Fruit fly (Drosophila melanogaster): Measurements from ENCODE around the gene CadN.

Gene CadN

DNA sequence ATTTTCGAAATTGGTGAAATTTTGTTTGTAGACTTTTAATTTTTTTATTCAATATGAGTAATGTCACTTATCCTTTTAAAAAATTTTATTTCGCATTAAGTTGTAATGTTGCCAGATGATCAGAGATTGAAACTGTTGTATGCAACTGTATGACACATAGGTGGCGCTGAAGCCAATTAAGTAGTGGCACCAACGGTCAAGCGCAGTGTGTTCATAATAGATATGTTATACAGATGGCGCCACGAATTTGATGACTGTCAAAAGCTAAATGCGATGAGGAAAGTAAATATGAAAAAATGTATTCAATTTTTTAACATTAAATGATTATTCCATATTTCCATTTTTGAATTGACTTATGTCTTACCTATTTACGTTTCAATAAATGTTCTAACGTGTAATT is 6.5 kb upstream of the CadN start (continued):
- TF ChIP-seq CG17186 (GFP tag; optimal IDR thresholded peaks at IDR 0.05) = no peak
- TF ChIP-seq CG2889 (GFP tag; IDR thresholded peaks at IDR 0.05) = no peak
- no peak for TF ChIP-seq ab (GFP tag; optimal IDR thresholded peaks at IDR 0.05)
- no peak for TF ChIP-seq Rx (GFP tag; IDR thresholded peaks at IDR 0.05)
- TF ChIP-seq CG10147 (GFP tag; optimal IDR thresholded peaks at IDR 0.05) = no peak
- peak; percentile 5 for TF ChIP-seq Elba2 (GFP tag; optimal IDR thresholded peaks at IDR 0.05)
- no peak for TF ChIP-seq Sry-β (GFP tag; optimal IDR thresholded peaks at IDR 0.05)
- no peak for TF ChIP-seq sna (GFP tag; IDR thresholded peaks at IDR 0.05; ENCODE audit: partially characterized antibody)
- TF ChIP-seq dimm (GFP tag; IDR thresholded peaks at IDR 0.05) = no peak
- no peak for TF ChIP-seq zfh2 (GFP tag; optimal IDR thresholded peaks at IDR 0.05)
- no peak for TF ChIP-seq CG11247 (GFP tag; IDR thresholded peaks at IDR 0.05)
- TF ChIP-seq sens (GFP tag) = no peak
- TF ChIP-seq sim (GFP tag; IDR thresholded peaks at IDR 0.05) = no peak
- TF ChIP-seq CG10366 (GFP tag; IDR thresholded peaks at IDR 0.05) = peak; percentile 24; the same call in 1 of the 2 replicates
- TF ChIP-seq ranshi (GFP tag; IDR thresholded peaks at IDR 0.05) = no peak
- no peak for TF ChIP-seq CG12299 (tag; optimal IDR thresholded peaks at IDR 0.05)
- TF ChIP-seq CG13123 (GFP tag; optimal IDR thresholded peaks at IDR 0.05) = no peak
- TF ChIP-seq slou (GFP tag; optimal IDR thresholded peaks at IDR 0.05) = peak; percentile 24
- TF ChIP-seq Hsf (GFP tag; optimal IDR thresholded peaks at IDR 0.05) = peak; percentile 9
- no peak for TF ChIP-seq eve (GFP tag; optimal IDR thresholded peaks at IDR 0.05)
- TF ChIP-seq CG3726 (GFP tag; IDR thresholded peaks at IDR 0.05) = no peak
- TF ChIP-seq pum (GFP tag; optimal IDR thresholded peaks at IDR 0.05) = peak; percentile 5
- no peak for TF ChIP-seq seq (GFP tag; IDR thresholded peaks at IDR 0.05)

- TF ChIP-seq CG14860 (GFP tag; IDR thresholded peaks at IDR 0.05; ENCODE audit: partially characterized antibody) = peak; percentile 54; the same call in 1 of the 3 replicates
- TF ChIP-seq cg (GFP tag; optimal IDR thresholded peaks at IDR 0.05) = no peak
- TF ChIP-seq ac (GFP tag; optimal IDR thresholded peaks at IDR 0.05) = no peak
- TF ChIP-seq ato (GFP tag; IDR thresholded peaks at IDR 0.05; ENCODE audit: partially characterized antibody) = 0 out of 2 replicates have a peak, but pooled peaks have one; percentile 25
- TF ChIP-seq Eip74EF (GFP tag; optimal IDR thresholded peaks at IDR 0.05) = no peak
- TF ChIP-seq grau (tag; optimal IDR thresholded peaks at IDR 0.05) = no peak
- TF ChIP-seq CG31441 (GFP tag; IDR thresholded peaks at IDR 0.05) = no peak
- TF ChIP-seq CG7963 (GFP tag; IDR thresholded peaks at IDR 0.05; ENCODE audit: partially characterized antibody) = 0 out of 3 replicates have a peak, but pooled peaks have one; percentile 8
- TF ChIP-seq B-H1 (GFP tag; IDR thresholded peaks at IDR 0.05) = no peak
- no peak for TF ChIP-seq chif (GFP tag; optimal IDR thresholded peaks at IDR 0.05)
- TF ChIP-seq Dref (GFP tag; IDR thresholded peaks at IDR 0.05) = no peak
- no peak for TF ChIP-seq ken (GFP tag; IDR thresholded peaks at IDR 0.05)
- TF ChIP-seq sisA (GFP tag; IDR thresholded peaks at IDR 0.05) = no peak
- TF ChIP-seq luna (GFP tag; optimal IDR thresholded peaks at IDR 0.05) = no peak
- no peak for TF ChIP-seq CG11560 (tag; IDR thresholded peaks at IDR 0.05)
- no peak for TF ChIP-seq CG7357 (GFP tag; IDR thresholded peaks at IDR 0.05)
- no peak for TF ChIP-seq Lpt (GFP tag; optimal IDR thresholded peaks at IDR 0.05)
- no peak for TF ChIP-seq E2f2 (GFP tag; IDR thresholded peaks at IDR 0.05)
- TF ChIP-seq Hmr (GFP tag; optimal IDR thresholded peaks at IDR 0.05) = no peak
- TF ChIP-seq az2 (GFP tag; optimal IDR thresholded peaks at IDR 0.05) = no peak
- no peak for TF ChIP-seq pho (GFP tag; optimal IDR thresholded peaks at IDR 0.05)
- TF ChIP-seq nau (GFP tag; optimal IDR thresholded peaks at IDR 0.05) = no peak
- TF ChIP-seq HLH4C (GFP tag; IDR thresholded peaks at IDR 0.05; ENCODE audit: partially characterized antibody) = peak; percentile 58
- TF ChIP-seq fd64A (GFP tag; optimal IDR thresholded peaks at IDR 0.05) = no peak
Measured at dm6 chr2L:17783477-17783876, 5.3 kb upstream of the CadN start.
